Fruit fly (Drosophila melanogaster) whole organism, embryonic: ENCODE data around the gene slmb.

ENCODE experiments used
- CG10462 ChIP-seq: fragments of 200-800 bp; sonication (Bioruptor generic); optimal IDR thresholded peaks from 2 replicates; lab custom pipeline; 2016; ENCODE audit warnings: missing biosample characterization, missing genetic modification characterization
- CG11456 ChIP-seq: fragments of 200-800 bp; sonication (Bioruptor generic); IDR thresholded peaks from 3 replicates; pipeline ENCODE4 v1.3.6; 2022; ENCODE audit warnings: missing biosample characterization, missing genetic modification characterization
- CG13287 ChIP-seq: fragments of 200-800 bp; sonication (Bioruptor generic); IDR thresholded peaks from 2 replicates; pipeline ENCODE4 v1.3.6; 2022; ENCODE audit warnings: missing biosample characterization, missing genetic modification characterization; ENCODE audit not compliant: partially characterized antibody
- CG13296 ChIP-seq: fragments of 200-800 bp; sonication (Bioruptor generic); optimal IDR thresholded peaks from 3 replicates; lab custom pipeline; 2018; ENCODE audit warnings: missing biosample characterization, mild to moderate bottlenecking, missing genetic modification characterization
- CG14441 ChIP-seq: fragments of 200-800 bp; sonication (Bioruptor generic); IDR thresholded peaks from 2 replicates; pipeline ENCODE4 v1.3.6; 2022; ENCODE audit warnings: missing biosample characterization, missing genetic modification characterization
- CG15601 ChIP-seq: fragments of 200-800 bp; sonication (Bioruptor generic); optimal IDR thresholded peaks from 3 replicates; lab custom pipeline; 2019; ENCODE audit warnings: missing biosample characterization, mild to moderate bottlenecking, missing genetic modification characterization, moderate library complexity
- CG16813 ChIP-seq: fragments of 200-800 bp; sonication (Bioruptor generic); IDR thresholded peaks from 3 replicates; pipeline ENCODE4 v1.3.6; 2022; ENCODE audit warnings: missing biosample characterization, missing genetic modification characterization; ENCODE audit not compliant: partially characterized antibody
- CG17385 ChIP-seq: fragments of 200-800 bp; sonication (Bioruptor generic); optimal IDR thresholded peaks from 3 replicates; lab custom pipeline; 2018; ENCODE audit warnings: missing biosample characterization, mild to moderate bottlenecking, missing genetic modification characterization
- CG18476 ChIP-seq: fragments of 200-800 bp; sonication (Bioruptor generic); optimal IDR thresholded peaks from 2 replicates; lab custom pipeline; 2016; ENCODE audit warnings: missing biosample characterization, mild to moderate bottlenecking, missing genetic modification characterization
- CG18619 ChIP-seq: fragments of 200-800 bp; sonication (Bioruptor generic); optimal IDR thresholded peaks from 3 replicates; lab custom pipeline; 2017; ENCODE audit warnings: missing biosample characterization, mild to moderate bottlenecking, missing genetic modification characterization
- CG2116 ChIP-seq: fragments of 200-800 bp; sonication (Bioruptor generic); optimal IDR thresholded peaks from 3 replicates; lab custom pipeline; 2018; ENCODE audit warnings: missing biosample characterization, mild to moderate bottlenecking, missing genetic modification characterization
- CG2120 ChIP-seq: fragments of 200-800 bp; sonication (Bioruptor generic); optimal IDR thresholded peaks from 3 replicates; lab custom pipeline; 2016; ENCODE audit warnings: missing biosample characterization, missing genetic modification characterization
- CG2712 ChIP-seq: fragments of 200-800 bp; optimal IDR thresholded peaks from 3 replicates; lab custom pipeline; 2019; ENCODE audit warnings: missing biosample characterization, mild to moderate bottlenecking, missing genetic modification characterization, moderate library complexity
- CG42726 ChIP-seq: fragments of 200-800 bp; sonication (Bioruptor generic); IDR thresholded peaks from 2 replicates; pipeline ENCODE4 v1.3.6; 2022; ENCODE audit warnings: missing biosample characterization, missing genetic modification characterization; ENCODE audit not compliant: partially characterized antibody
- CG7357 ChIP-seq: fragments of 200-800 bp; sonication (Bioruptor generic); IDR thresholded peaks from 3 replicates; pipeline ENCODE4 v1.3.6; 2022; ENCODE audit warnings: missing biosample characterization, missing genetic modification characterization
- CG9609 ChIP-seq: fragments of 200-800 bp; sonication (Bioruptor generic); optimal IDR thresholded peaks from 3 replicates; lab custom pipeline; 2016; ENCODE audit warnings: missing biosample characterization, missing genetic modification characterization
- CHES-1-like ChIP-seq: fragments of 200-800 bp; sonication (Bioruptor generic); optimal IDR thresholded peaks from 2 replicates; lab custom pipeline; 2016; ENCODE audit warnings: missing biosample characterization, missing genetic modification characterization
- CkIIα-i1 ChIP-seq: fragments of 200-800 bp; sonication (Bioruptor generic); IDR thresholded peaks from 2 replicates; pipeline ENCODE4 v1.3.6; 2022; ENCODE audit warnings: missing biosample characterization, missing genetic modification characterization
- Dek ChIP-seq: fragments of 200-800 bp; sonication (Bioruptor generic); optimal IDR thresholded peaks from 3 replicates; lab custom pipeline; 2019; ENCODE audit warnings: missing biosample characterization, mild to moderate bottlenecking, missing genetic modification characterization, moderate library complexity
- HLH54F ChIP-seq: fragments of 200-800 bp; sonication (Bioruptor generic); optimal IDR thresholded peaks from 3 replicates; lab custom pipeline; 2016; ENCODE audit warnings: missing biosample characterization, missing genetic modification characterization
- Lpt ChIP-seq: fragments of >200 bp; optimal IDR thresholded peaks from 2 replicates; lab custom pipeline; 2018; ENCODE audit warnings: missing biosample characterization, missing genetic modification characterization
- NK7.1 ChIP-seq: fragments of 200-800 bp; sonication (Bioruptor generic); optimal IDR thresholded peaks from 3 replicates; lab custom pipeline; 2016; ENCODE audit warnings: missing biosample characterization, missing genetic modification characterization
- NfI ChIP-seq: fragments of 200-800 bp; sonication (Bioruptor generic); optimal IDR thresholded peaks from 3 replicates; lab custom pipeline; 2018; ENCODE audit warnings: missing biosample characterization, mild to moderate bottlenecking, missing genetic modification characterization, moderate library complexity
- PHDP ChIP-seq: fragments of 200-800 bp; sonication (Bioruptor generic); optimal IDR thresholded peaks from 3 replicates; lab custom pipeline; 2018; ENCODE audit warnings: missing biosample characterization, mild to moderate bottlenecking, missing genetic modification characterization, moderate library complexity
- Pdp1 ChIP-seq, 2 experiments: fragments of 200-800 bp; sonication (Bioruptor generic); optimal IDR thresholded peaks; 3 replicates each; lab custom pipeline; 2016; ENCODE audit warnings: missing biosample characterization in 2 of 2, missing genetic modification characterization in 2 of 2, mild to moderate bottlenecking in 1 of 2, moderate library complexity in 1 of 2
- ac ChIP-seq: fragments of 200-800 bp; sonication (Bioruptor generic); optimal IDR thresholded peaks from 3 replicates; lab custom pipeline; 2017; ENCODE audit warnings: missing biosample characterization, mild to moderate bottlenecking, missing genetic modification characterization
- amos ChIP-seq: fragments of 200-800 bp; sonication (Bioruptor generic); IDR thresholded peaks from 2 replicates; pipeline ENCODE4 v1.3.6; 2022; ENCODE audit warnings: missing biosample characterization, missing genetic modification characterization; ENCODE audit not compliant: partially characterized antibody
- az2 ChIP-seq: fragments of 200-800 bp; sonication (Bioruptor generic); optimal IDR thresholded peaks from 3 replicates; lab custom pipeline; 2016; ENCODE audit warnings: missing biosample characterization, missing genetic modification characterization
- bab2 ChIP-seq: fragments of 200-800 bp; sonication (Bioruptor generic); optimal IDR thresholded peaks from 2 replicates; lab custom pipeline; 2016; ENCODE audit warnings: missing biosample characterization, missing genetic modification characterization
- cas ChIP-seq: fragments of 200-800 bp; sonication (Bioruptor generic); IDR thresholded peaks from 2 replicates; pipeline ENCODE4 v1.3.6; 2022; ENCODE audit warnings: missing biosample characterization, missing genetic modification characterization
- chm ChIP-seq: fragments of 200-800 bp; sonication (Bioruptor generic); IDR thresholded peaks from 2 replicates; pipeline ENCODE4 v1.3.6; 2022; ENCODE audit warnings: missing biosample characterization, missing genetic modification characterization
- dimm ChIP-seq: fragments of 200-800 bp; sonication (Bioruptor generic); IDR thresholded peaks from 2 replicates; pipeline ENCODE4 v1.3.6; 2022; ENCODE audit warnings: missing biosample characterization, missing genetic modification characterization
- disco-r ChIP-seq: fragments of 200-800 bp; sonication (Bioruptor generic); optimal IDR thresholded peaks from 2 replicates; lab custom pipeline; 2016; ENCODE audit warnings: missing biosample characterization, missing genetic modification characterization
- dmrt11E ChIP-seq: fragments of 200-800 bp; sonication (Bioruptor generic); optimal IDR thresholded peaks from 3 replicates; lab custom pipeline; 2018; ENCODE audit warnings: missing biosample characterization, mild to moderate bottlenecking, missing genetic modification characterization, moderate library complexity
- ewg ChIP-seq: fragments of 200-800 bp; sonication (Bioruptor generic); optimal IDR thresholded peaks from 3 replicates; lab custom pipeline; 2017; ENCODE audit warnings: mild to moderate bottlenecking, missing biosample characterization, missing genetic modification reagents, missing genetic modification characterization
- eyg ChIP-seq: fragments of 200-800 bp; sonication (Bioruptor generic); optimal IDR thresholded peaks from 3 replicates; lab custom pipeline; 2016; ENCODE audit warnings: missing biosample characterization, missing genetic modification characterization
- fd64A ChIP-seq: fragments of 200-800 bp; sonication (Bioruptor generic); optimal IDR thresholded peaks from 3 replicates; lab custom pipeline; 2018; ENCODE audit warnings: missing biosample characterization, mild to moderate bottlenecking, missing genetic modification characterization
- ind ChIP-seq: fragments of 200-800 bp; sonication (Bioruptor generic); optimal IDR thresholded peaks from 3 replicates; lab custom pipeline; 2016; ENCODE audit warnings: missing biosample characterization, missing genetic modification characterization
- pum ChIP-seq: fragments of 200-800 bp; sonication (Bioruptor generic); optimal IDR thresholded peaks from 2 replicates; lab custom pipeline; 2016; ENCODE audit warnings: missing biosample characterization, missing genetic modification characterization
- pzg ChIP-seq: fragments of 200-800 bp; sonication (Bioruptor generic); optimal IDR thresholded peaks from 3 replicates; lab custom pipeline; 2018; ENCODE audit warnings: missing biosample characterization, mild to moderate bottlenecking, missing genetic modification characterization, moderate library complexity
- ranshi ChIP-seq: fragments of 200-800 bp; sonication (Bioruptor generic); IDR thresholded peaks from 2 replicates; pipeline ENCODE4 v1.3.6; 2022; ENCODE audit warnings: missing biosample characterization, missing genetic modification characterization
- salm ChIP-seq: fragments of 200-800 bp; sonication (Bioruptor generic); optimal IDR thresholded peaks from 2 replicates; lab custom pipeline; 2018; ENCODE audit warnings: missing biosample characterization, mild to moderate bottlenecking, missing genetic modification characterization
- sens ChIP-seq: fragments of 200-800 bp; sonication (Bioruptor generic); peaks from one replicate; lab custom pipeline; 2016; ENCODE audit warnings: missing biosample characterization, missing genetic modification characterization
- shn ChIP-seq: fragments of 200-800 bp; sonication (Bioruptor generic); optimal IDR thresholded peaks from 3 replicates; lab custom pipeline; 2016; ENCODE audit warnings: missing biosample characterization, missing genetic modification characterization
- ssp ChIP-seq: fragments of 200-800 bp; sonication (Bioruptor generic); IDR thresholded peaks from 2 replicates; pipeline ENCODE4 v1.3.6; 2022; ENCODE audit warnings: missing biosample characterization, missing genetic modification characterization
- tin ChIP-seq: fragments of 200-800 bp; sonication (Bioruptor generic); optimal IDR thresholded peaks from 3 replicates; lab custom pipeline; 2016; ENCODE audit warnings: missing biosample characterization, missing genetic modification characterization
- tll ChIP-seq, 2 experiments: fragments of 200-800 bp in 1 of 2; fragments of >200 bp in 1 of 2; sonication (Bioruptor generic) in 1 of 2; optimal IDR thresholded peaks; 2 replicates each; lab custom pipeline; 2017 to 2019; ENCODE audit warnings: missing biosample characterization in 2 of 2, missing genetic modification characterization in 2 of 2, mild to moderate bottlenecking in 1 of 2, moderate library complexity in 1 of 2
- unc-4 ChIP-seq: fragments of 200-800 bp; sonication (Bioruptor generic); IDR thresholded peaks from 2 replicates; pipeline ENCODE4 v1.3.6; 2022; ENCODE audit warnings: missing biosample characterization, missing genetic modification characterization; ENCODE audit not compliant: partially characterized antibody

Gene slmb

dm6 chr3R:21101453-21102214, 25.7 kb downstream of the slmb start, which contains the start of the genes CG7044 and Tbc1d22 (continued):
- TF ChIP-seq eyg (GFP tag; lab: Kevin White, UChicago) (no peak), fd64A (GFP tag; lab: Kevin White, UChicago) (no peak), az2 (GFP tag; lab: Kevin White, UChicago) (peak; percentile 58), PHDP (tag; lab: Kevin White, UChicago) (peak; percentile 26), CG2712 (tag; lab: Kevin White, UChicago) (peak; percentile 72), CG2116 (GFP tag; lab: Kevin White, UChicago) (peak; percentile 29), Lpt (GFP tag; lab: Kevin White, UChicago) (no peak), Pdp1 (GFP tag; optimal IDR thresholded peaks at IDR 0.05; lab: Kevin White, UChicago) (peak; percentile 13 to 33), chm (no peak), CHES-1-like (GFP tag; lab: Kevin White, UChicago) (peak; percentile 3), ac (GFP tag; lab: Kevin White, UChicago) (no peak), CG17385 (GFP tag; lab: Kevin White, UChicago) (no peak), Dek (tag; lab: Kevin White, UChicago) (peak; percentile 60), HLH54F (GFP tag; lab: Kevin White, UChicago) (peak; percentile 64), bab2 (GFP tag; lab: Kevin White, UChicago) (peak; percentile 26), pum (peak; percentile 49), CG13287 (GFP tag; lab: Robert Waterston, UW) (0 out of 2 replicates have a peak, but pooled peaks have one; percentile 7), CG15601 (tag; lab: Kevin White, UChicago) (peak; percentile 25), salm (no peak), CG2120 (peak; percentile 75), ssp (0 out of 2 replicates have a peak, but pooled peaks have one; percentile 16), CG10462 (peak; percentile 1), pzg (GFP tag; lab: Kevin White, UChicago) (peak; percentile 21), CG13296 (GFP tag; lab: Kevin White, UChicago) (no peak), CG14441 (no peak), dmrt11E (tag; lab: Kevin White, UChicago) (peak; percentile 62), CG11456 (GFP tag; lab: Robert Waterston, UW) (no peak; the same call in 2 of the 3 replicates), NfI (GFP tag; lab: Kevin White, UChicago) (peak; percentile 32), CG18476 (GFP tag; lab: Kevin White, UChicago) (peak; percentile 19), CG16813 (GFP tag; lab: Robert Waterston, UW) (peak; percentile 40; the same call in 2 of the 3 replicates), amos (GFP tag; lab: Robert Waterston, UW) (peak; percentile 54), ewg (GFP tag; lab: Kevin White, UChicago) (peak; percentile 15), shn (GFP tag; lab: Kevin White, UChicago) (peak; percentile 55), unc-4 (GFP tag; lab: Robert Waterston, UW) (no peak; the same call in 1 of the 2 replicates), sens (peak; percentile 84), ranshi (GFP tag; lab: Robert Waterston, UW) (peak; percentile 3; the same call in 1 of the 2 replicates), CG7357 (GFP tag; lab: Robert Waterston, UW) (0 out of 3 replicates have a peak, but pooled peaks have one; percentile 16), cas (GFP tag; lab: Robert Waterston, UW) (no peak), CG42726 (GFP tag; lab: Robert Waterston, UW) (no peak), tin (peak; percentile 51), CkIIα-i1 (GFP tag; lab: Robert Waterston, UW) (no peak), NK7.1 (GFP tag; lab: Kevin White, UChicago) (peak; percentile 3), dimm (GFP tag; lab: Robert Waterston, UW) (no peak), ind (GFP tag; lab: Kevin White, UChicago) (peak; percentile 48), tll (GFP tag; optimal IDR thresholded peaks at IDR 0.05; lab: Kevin White, UChicago) (peak in 1 of 2 experiments; percentile 79), CG9609 (GFP tag; lab: Kevin White, UChicago) (peak; percentile 47), CG18619 (GFP tag; lab: Kevin White, UChicago) (peak; percentile 43), disco-r (GFP tag; lab: Kevin White, UChicago) (no peak)
